Worm (Caenorhabditis elegans): ENCODE measurements around the gene nduf-2.2.

nduf-2.2 gene

DNA sequence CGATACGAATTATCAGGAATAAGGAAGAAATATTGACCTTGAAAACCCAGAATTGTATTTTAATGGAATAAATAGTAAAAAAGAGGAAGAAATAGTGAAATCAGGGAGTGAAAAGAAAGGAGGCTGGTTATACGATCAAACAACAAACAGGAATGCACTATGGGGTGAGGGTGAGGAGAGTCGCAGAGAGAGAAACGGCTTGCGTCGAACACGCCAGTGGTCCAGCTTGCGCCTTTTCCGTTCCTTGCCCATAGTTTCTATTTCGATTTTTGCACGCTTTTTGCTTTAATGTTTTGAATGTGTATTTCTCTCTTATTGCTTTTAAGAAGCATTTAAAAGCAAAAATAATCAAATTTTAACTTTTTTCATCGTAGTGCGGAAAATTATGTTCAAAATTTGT is 11.4 kb upstream of the nduf-2.2 start (continued):
- TF ChIP-seq nhr-25 (tag; optimal IDR thresholded peaks at IDR 0.05; ENCODE audit: borderline replicate concordance, insufficient read depth) = peak; percentile 60
- TF ChIP-seq T20F7.1 (GFP tag; optimal IDR thresholded peaks at IDR 0.05) = peak; percentile 62
- no peak for TF ChIP-seq lir-3 (tag; optimal IDR thresholded peaks at IDR 0.05)
- TF ChIP-seq zip-11 (GFP tag; IDR thresholded peaks at IDR 0.05) = no peak
- peak; percentile 78 for TF ChIP-seq hmg-1.1 (GFP tag; IDR thresholded peaks at IDR 0.05)
- peak; percentile 66 for TF ChIP-seq lin-1 (GFP tag; IDR thresholded peaks at IDR 0.05)
- TF ChIP-seq F10B5.3 (tag; optimal IDR thresholded peaks at IDR 0.05) = no peak
- no peak for TF ChIP-seq ceh-32 (tag; optimal IDR thresholded peaks at IDR 0.05; ENCODE audit: poor library complexity)
- peak in 1 of 2 experiments; percentile 65 for TF ChIP-seq unc-62 (GFP tag; optimal IDR thresholded peaks at IDR 0.05 in 1 of 2)
- TF ChIP-seq unc-62 (tag; optimal IDR thresholded peaks at IDR 0.05) = no peak
- no peak for TF ChIP-seq Y75B8A.6 (GFP tag; IDR thresholded peaks at IDR 0.05)
- TF ChIP-seq egl-43 (GFP tag; IDR thresholded peaks at IDR 0.05) = no peak
- no peak for TF ChIP-seq F26F4.8 (GFP tag; conservative IDR thresholded peaks at IDR 0.05)
- TF ChIP-seq lin-15B (tag; optimal IDR thresholded peaks at IDR 0.05) = no peak
- peak; percentile 34 for TF ChIP-seq nhr-48 (tag; optimal IDR thresholded peaks at IDR 0.05)
- peak; percentile 48 for TF ChIP-seq unc-130 (GFP tag; optimal IDR thresholded peaks at IDR 0.05)
- TF ChIP-seq dve-1 (tag; optimal IDR thresholded peaks at IDR 0.05; ENCODE audit: insufficient read depth) = peak; percentile 91
- peak in 1 of 2 experiments; percentile 88 for TF ChIP-seq hif-1 (tag; optimal IDR thresholded peaks at IDR 0.05)
- no peak for TF ChIP-seq ces-1 (GFP tag; optimal IDR thresholded peaks at IDR 0.05)
- TF ChIP-seq ztf-7 (tag; optimal IDR thresholded peaks at IDR 0.05) = no peak
- no peak for TF ChIP-seq saeg-2 (GFP tag; IDR thresholded peaks at IDR 0.05)
- no peak for TF ChIP-seq tag-97 (GFP tag; IDR thresholded peaks at IDR 0.05)
- TF ChIP-seq lin-38 (GFP tag; IDR thresholded peaks at IDR 0.05) = peak; percentile 83
- no peak for TF ChIP-seq F49E8.2 (tag; optimal IDR thresholded peaks at IDR 0.05; ENCODE audit: borderline replicate concordance)
- no peak for TF ChIP-seq ceh-44 (GFP tag; IDR thresholded peaks at IDR 0.05)
- peak; percentile 65 for TF ChIP-seq dmd-6 (GFP tag; IDR thresholded peaks at IDR 0.05)
- TF ChIP-seq dpl-1 (GFP tag; optimal IDR thresholded peaks at IDR 0.05) = peak; percentile 81
- no peak for TF ChIP-seq ZK337.2 (GFP tag; IDR thresholded peaks at IDR 0.05)
- TF ChIP-seq nhr-102 (tag; optimal IDR thresholded peaks at IDR 0.05) = peak; percentile 8
- TF ChIP-seq lin-39 (tag; optimal IDR thresholded peaks at IDR 0.05) = no peak
- TF ChIP-seq egl-27 (tag; optimal IDR thresholded peaks at IDR 0.05) = no peak
- no peak for TF ChIP-seq zfp-3 (GFP tag; conservative IDR thresholded peaks at IDR 0.05)
- TF ChIP-seq F37D6.2 (tag; optimal IDR thresholded peaks at IDR 0.05) = no peak
- peak; percentile 71 to 92 for TF ChIP-seq lsy-2 (tag; optimal IDR thresholded peaks at IDR 0.05)
- TF ChIP-seq nhr-41 (GFP tag; IDR thresholded peaks at IDR 0.05) = no peak
- no peak for TF ChIP-seq snpc-1.2 (GFP tag; IDR thresholded peaks at IDR 0.05)
- TF ChIP-seq ceh-20 (GFP tag; IDR thresholded peaks at IDR 0.05) = peak; percentile 74
- no peak for TF ChIP-seq nhr-10 (tag; optimal IDR thresholded peaks at IDR 0.05)
- TF ChIP-seq ctbp-1 (GFP tag; IDR thresholded peaks at IDR 0.05) = no peak
- no peak for TF ChIP-seq R02D3.7 (tag; optimal IDR thresholded peaks at IDR 0.05)
- TF ChIP-seq daf-12 (tag; optimal IDR thresholded peaks at IDR 0.05) = no peak
- TF ChIP-seq tra-1 (GFP tag; IDR thresholded peaks at IDR 0.05) = peak; percentile 43; the same call in 1 of the 2 replicates
- TF ChIP-seq lin-29 (GFP tag; IDR thresholded peaks at IDR 0.05) = no peak
- TF ChIP-seq duxl-1 (tag; optimal IDR thresholded peaks at IDR 0.05; ENCODE audit: poor library complexity) = peak; percentile 51
- TF ChIP-seq fos-1 (tag; optimal IDR thresholded peaks at IDR 0.05) = no peak
- peak; percentile 38 for TF ChIP-seq ama-1 (optimal IDR thresholded peaks at IDR 0.05)
- no peak for TF ChIP-seq cey-2 (tag; optimal IDR thresholded peaks at IDR 0.05; ENCODE audit: borderline replicate concordance, insufficient read depth)
- TF ChIP-seq spr-3 (GFP tag; optimal IDR thresholded peaks at IDR 0.05) = no peak
- no peak for TF ChIP-seq madf-5 (GFP tag; IDR thresholded peaks at IDR 0.05)
- peak; percentile 72 for TF ChIP-seq nhr-77 (tag; optimal IDR thresholded peaks at IDR 0.05)
- TF ChIP-seq lin-13 (GFP tag; optimal IDR thresholded peaks at IDR 0.05) = peak; percentile 73

Measured in whole organism, L4 larva.